Worm (Caenorhabditis elegans): Measurements from ENCODE around the gene R01E6.7.

R01E6.7 gene

DNA sequence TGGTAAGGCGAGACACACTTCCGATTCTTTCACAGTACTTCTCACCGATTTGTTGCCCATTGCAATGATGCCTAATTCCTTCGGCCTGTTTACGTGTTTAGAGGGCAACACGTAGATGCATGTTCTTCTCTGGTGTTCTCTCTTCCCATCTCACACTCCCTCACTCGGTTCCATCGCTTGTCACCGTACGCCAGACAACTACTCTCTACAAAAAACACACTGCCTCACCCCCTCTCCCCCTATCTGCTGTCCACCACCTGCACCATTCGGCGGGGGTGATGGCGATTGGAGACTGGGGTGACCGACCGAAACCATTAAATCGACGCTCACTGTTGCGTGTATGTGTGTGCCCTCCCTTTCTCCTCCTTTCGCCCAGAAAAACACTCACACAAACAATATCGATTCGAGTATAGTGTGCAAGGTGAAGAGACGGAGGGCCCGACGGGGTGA, 14.2 kb upstream of the R01E6.7 start (continued):
- no peak for TF ChIP-seq nhr-67 (tag; optimal IDR thresholded peaks at IDR 0.05)
- peak; percentile 92 for TF ChIP-seq nhr-25 (tag; optimal IDR thresholded peaks at IDR 0.05)
- no peak for TF ChIP-seq ZK546.5 (tag; optimal IDR thresholded peaks at IDR 0.05)
- no peak for TF ChIP-seq ama-1 (optimal IDR thresholded peaks at IDR 0.05)
- TF ChIP-seq pqm-1 (tag; optimal IDR thresholded peaks at IDR 0.05), result no peak
- no peak for TF ChIP-seq lin-15B (tag; optimal IDR thresholded peaks at IDR 0.05)
- no peak for TF ChIP-seq nhr-237 (tag; optimal IDR thresholded peaks at IDR 0.05)
- TF ChIP-seq nhr-11 (tag; optimal IDR thresholded peaks at IDR 0.05), result no peak
- TF ChIP-seq unc-62 (GFP tag; optimal IDR thresholded peaks at IDR 0.05), result peak; percentile 24
- no peak for TF ChIP-seq daf-12 (tag; optimal IDR thresholded peaks at IDR 0.05)
- TF ChIP-seq fkh-2 (tag; optimal IDR thresholded peaks at IDR 0.05), result no peak
- no peak for TF ChIP-seq elt-1 (tag; optimal IDR thresholded peaks at IDR 0.05)
- TF ChIP-seq nhr-28 (tag; optimal IDR thresholded peaks at IDR 0.05), result no peak
- no peak for TF ChIP-seq skn-1 (tag; optimal IDR thresholded peaks at IDR 0.05)

DNA sequence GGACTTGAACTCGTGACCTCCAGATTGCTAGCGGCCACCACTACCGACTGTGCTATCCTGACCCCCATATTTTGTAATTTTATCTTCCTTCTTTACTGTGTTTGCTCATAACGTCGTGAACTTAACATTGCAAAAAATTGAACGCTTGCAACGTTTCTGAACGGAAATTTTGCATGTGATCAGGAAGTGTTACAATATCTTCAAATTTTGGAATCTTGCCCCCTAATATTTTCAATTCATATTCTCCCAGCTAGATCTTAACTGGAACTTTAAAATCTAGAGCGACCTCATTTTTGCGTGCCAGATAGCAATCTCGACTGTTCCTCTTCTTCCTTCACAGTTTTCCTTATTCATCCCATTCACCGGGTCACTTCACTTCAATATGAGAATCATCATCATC, 12.1 kb upstream of the R01E6.7 start, which contains the start of gene F54B11.10:
TSS of gene F54B11.10 (plus strand) at position 301 of the 400 bp plus-strand sequence.
- TF ChIP-seq lsy-12 (tag; optimal IDR thresholded peaks at IDR 0.05), result no peak
- no peak for TF ChIP-seq elt-2 (tag; optimal IDR thresholded peaks at IDR 0.05)
- TF ChIP-seq lin-39 (tag; optimal IDR thresholded peaks at IDR 0.05), result no peak

DNA sequence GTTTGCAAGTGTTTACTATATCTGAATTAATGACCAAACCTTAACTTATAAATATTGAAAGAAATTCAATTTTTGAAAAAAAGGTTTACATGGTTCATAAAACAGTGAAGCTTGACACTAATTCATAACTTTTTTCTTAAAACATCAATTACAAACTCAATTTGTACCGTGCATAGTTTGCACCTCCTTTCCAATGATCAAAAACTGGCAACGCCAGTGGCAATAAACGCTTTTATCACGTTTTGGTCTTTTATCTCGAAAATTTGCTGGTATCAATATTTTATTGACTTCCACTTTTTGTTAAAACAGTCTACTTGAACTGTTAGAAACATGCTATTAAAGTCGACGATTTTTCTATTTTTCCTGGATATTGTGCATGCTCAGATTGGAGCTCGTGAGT, 8.7 kb upstream of the R01E6.7 start, which contains the start of gene F54B11.11:
TSS of gene F54B11.11 (plus strand) at position 301 of the 400 bp plus-strand sequence.
- TF ChIP-seq elt-2 (tag; optimal IDR thresholded peaks at IDR 0.05) (peak; percentile 21), nhr-11 (tag; optimal IDR thresholded peaks at IDR 0.05) (no peak), pqm-1 (tag; optimal IDR thresholded peaks at IDR 0.05) (peak; percentile 10)

DNA sequence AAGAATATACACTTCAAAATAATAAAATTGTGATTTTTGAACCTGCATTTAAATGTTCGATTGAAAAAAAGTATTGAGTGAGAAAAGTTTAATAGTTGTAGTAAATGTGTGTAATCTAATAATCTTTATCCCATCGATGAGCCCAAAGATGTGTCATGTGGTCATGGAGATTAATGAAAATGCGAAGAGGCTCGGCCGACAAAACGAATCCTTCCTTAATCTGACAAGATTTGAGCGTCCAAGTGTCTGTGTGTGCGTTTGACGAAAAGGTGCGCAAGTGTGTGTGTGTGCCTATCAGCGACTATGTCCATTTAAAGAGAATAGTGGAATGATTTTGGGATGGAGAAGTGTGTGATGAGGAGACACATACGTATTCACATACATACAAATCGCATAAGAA, 4.3 kb upstream of the R01E6.7 start:
- no peak for TF ChIP-seq fkh-10 (GFP tag; optimal IDR thresholded peaks at IDR 0.05)
- no peak for TF ChIP-seq unc-39 (tag; optimal IDR thresholded peaks at IDR 0.05)
- TF ChIP-seq ZK546.5 (tag; optimal IDR thresholded peaks at IDR 0.05), result no peak
- TF ChIP-seq mdl-1 (tag; optimal IDR thresholded peaks at IDR 0.05), result no peak
- TF ChIP-seq ceh-28 (tag; optimal IDR thresholded peaks at IDR 0.05), result no peak
- no peak for TF ChIP-seq elt-2 (tag; optimal IDR thresholded peaks at IDR 0.05)
- TF ChIP-seq ztf-4 (tag; optimal IDR thresholded peaks at IDR 0.05), result no peak
- no peak for TF ChIP-seq nhr-76 (tag; optimal IDR thresholded peaks at IDR 0.05)

DNA sequence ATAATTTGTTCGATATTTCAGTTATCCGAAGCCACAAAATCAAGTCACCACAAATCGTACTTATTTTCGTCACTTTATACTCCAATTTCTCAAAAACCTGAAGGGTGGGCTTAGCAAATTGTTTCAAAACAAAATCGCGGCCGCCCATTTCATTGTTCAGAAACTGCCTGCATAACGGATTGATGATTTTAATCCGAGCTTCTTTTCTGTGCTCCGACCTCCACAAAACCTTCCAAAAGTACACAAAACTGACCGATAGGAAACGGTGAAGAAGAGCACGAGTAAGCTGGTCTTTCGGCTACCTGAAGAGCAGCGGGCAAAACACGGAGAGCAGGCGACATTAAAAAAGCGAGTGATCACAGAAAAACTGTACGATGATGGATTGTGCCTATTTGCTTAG, 3.3 kb downstream of the R01E6.7 start, which contains the start of gene R01E6.2:
TSS of gene R01E6.2 (minus strand) at position 101 of the 400 bp plus-strand sequence.
- TF ChIP-seq nhr-12 (tag; optimal IDR thresholded peaks at IDR 0.05) (no peak), ama-1 (optimal IDR thresholded peaks at IDR 0.05) (no peak), elt-1 (tag; optimal IDR thresholded peaks at IDR 0.05) (no peak), nhr-28 (tag; optimal IDR thresholded peaks at IDR 0.05) (no peak), fkh-2 (tag; optimal IDR thresholded peaks at IDR 0.05) (no peak), elt-2 (tag; optimal IDR thresholded peaks at IDR 0.05) (no peak), nhr-237 (tag; optimal IDR thresholded peaks at IDR 0.05) (no peak), lsy-12 (tag; optimal IDR thresholded peaks at IDR 0.05) (no peak), R02D3.7 (tag; optimal IDR thresholded peaks at IDR 0.05) (no peak), eor-1 (tag; optimal IDR thresholded peaks at IDR 0.05) (no peak)

DNA sequence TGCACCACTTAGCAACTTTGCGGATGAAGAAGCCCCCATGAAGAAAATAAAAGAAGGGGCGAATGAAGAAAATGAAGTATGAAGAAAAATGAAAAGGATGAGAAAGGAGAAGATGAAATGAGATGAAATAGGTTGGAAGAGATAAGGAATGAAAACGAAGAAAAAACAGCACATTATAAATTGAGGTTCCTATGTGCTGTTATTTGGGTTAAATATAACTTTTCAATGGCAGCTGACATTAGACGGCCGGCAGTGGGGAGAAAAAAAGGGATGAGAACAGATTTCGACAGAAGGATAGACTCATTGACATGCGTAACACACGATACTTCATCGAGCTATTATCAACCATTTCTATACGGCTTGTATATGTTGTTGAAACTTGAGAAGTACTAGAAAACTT, 7.8 kb downstream of the R01E6.7 start:
- TF ChIP-seq elt-3 (tag; optimal IDR thresholded peaks at IDR 0.05) (no peak), ceh-9 (tag; optimal IDR thresholded peaks at IDR 0.05) (no peak), nhr-77 (tag; optimal IDR thresholded peaks at IDR 0.05) (no peak), fkh-2 (tag; optimal IDR thresholded peaks at IDR 0.05) (no peak), unc-39 (tag; optimal IDR thresholded peaks at IDR 0.05) (no peak), ztf-11 (tag; optimal IDR thresholded peaks at IDR 0.05) (no peak), ztf-4 (tag; optimal IDR thresholded peaks at IDR 0.05) (no peak)

DNA sequence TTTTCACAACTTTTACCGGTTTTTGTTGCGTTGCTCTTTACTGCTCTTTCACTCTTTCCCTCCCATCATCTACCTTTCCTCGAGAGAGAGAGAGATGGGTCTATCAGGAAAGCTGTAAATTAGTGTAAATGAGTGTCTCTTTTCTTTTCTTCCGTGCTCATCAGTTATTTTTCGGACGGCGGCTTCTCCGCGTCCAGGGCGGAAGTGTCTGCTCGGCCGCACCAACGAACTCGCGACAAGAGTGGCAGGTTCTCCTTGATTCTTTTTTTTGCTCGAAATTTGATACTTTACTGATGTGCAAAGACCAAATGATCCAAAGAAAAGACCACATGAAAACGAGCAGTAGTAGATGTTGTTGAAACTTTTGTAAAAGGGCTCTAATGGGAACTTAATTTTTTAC, 11.1 kb downstream of the R01E6.7 start:
- TF ChIP-seq lin-39 (tag; optimal IDR thresholded peaks at IDR 0.05) (peak; percentile 2), pqm-1 (tag; optimal IDR thresholded peaks at IDR 0.05) (no peak), mdl-1 (tag; optimal IDR thresholded peaks at IDR 0.05) (no peak)

All from whole organism, L3 larva.